Worm (Caenorhabditis elegans): ENCODE data around the gene prp-39.

The prp-39 gene

DNA sequence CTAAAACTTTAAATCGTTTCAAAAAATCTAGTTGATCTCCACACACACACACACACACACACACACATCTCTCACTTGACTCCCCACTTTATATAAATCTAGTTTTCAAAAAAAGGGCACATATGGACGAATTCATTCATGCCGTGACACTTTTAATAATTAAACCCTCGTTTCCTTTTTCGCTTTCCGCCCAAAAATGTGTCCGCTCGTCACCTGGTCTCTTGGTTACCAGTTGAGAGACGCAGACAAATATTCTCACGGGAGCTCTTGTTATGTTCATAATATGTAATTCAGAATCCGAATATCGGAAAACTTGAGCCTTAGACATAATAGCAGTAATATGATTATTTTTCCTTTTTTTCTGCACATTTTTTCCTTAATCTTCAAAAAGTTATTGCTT, 30.5 kb downstream of the prp-39 start:
- TF ChIP-seq F13H6.1 (tag; optimal IDR thresholded peaks at IDR 0.05) (no peak), sdc-2 (tag; optimal IDR thresholded peaks at IDR 0.05) (no peak), hlh-30 (tag; optimal IDR thresholded peaks at IDR 0.05; ENCODE audit: insufficient read depth) (peak; percentile 19)

ce11 chrV:5647359-5647758, 35.1 kb downstream of the prp-39 start, which contains the start of gene C14C11.4:
Gene C14C11.4 (plus strand): TSS chrV:5647610.
- no peak for TF ChIP-seq ceh-19 (GFP tag; optimal IDR thresholded peaks at IDR 0.05)
- no peak for TF ChIP-seq sdc-2 (tag; optimal IDR thresholded peaks at IDR 0.05)
- no peak for TF ChIP-seq pha-4 (tag; optimal IDR thresholded peaks at IDR 0.05)
- no peak for TF ChIP-seq pha-2 (tag; optimal IDR thresholded peaks at IDR 0.05)
- no peak for TF ChIP-seq eyg-1 (tag; optimal IDR thresholded peaks at IDR 0.05)
- TF ChIP-seq dmd-4 (tag; optimal IDR thresholded peaks at IDR 0.05; ENCODE audit: borderline replicate concordance): no peak
- TF ChIP-seq fkh-6 (tag; optimal IDR thresholded peaks at IDR 0.05): no peak
- TF ChIP-seq hlh-30 (tag; optimal IDR thresholded peaks at IDR 0.05; ENCODE audit: insufficient read depth): no peak
- no peak for TF ChIP-seq ama-1 (optimal IDR thresholded peaks at IDR 0.05)
- TF ChIP-seq elt-4 (tag; optimal IDR thresholded peaks at IDR 0.05): no peak
- TF ChIP-seq ceh-18 (tag; optimal IDR thresholded peaks at IDR 0.05): no peak

DNA sequence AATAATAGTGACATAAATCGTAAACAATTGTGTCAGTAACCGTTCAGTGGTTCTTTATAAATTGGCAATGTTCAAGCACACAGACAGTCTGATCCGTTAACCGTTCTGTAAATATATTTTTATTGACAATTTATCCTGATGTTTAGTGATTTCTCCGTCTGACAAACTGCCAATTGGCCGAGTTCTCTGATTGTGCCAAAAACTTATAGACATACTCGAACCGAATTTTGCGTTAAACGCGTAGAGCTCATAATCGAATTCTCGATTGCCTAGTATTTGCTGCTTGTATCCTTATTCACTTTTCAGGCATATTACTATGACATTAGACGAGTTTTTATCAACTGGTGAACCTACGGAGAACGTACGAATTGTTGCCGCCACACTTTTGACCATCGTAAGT, 38.3 kb downstream of the prp-39 start, which contains the start of gene srx-117:
TSS of gene srx-117 (plus strand) at position 301 of the 400 bp plus-strand sequence.
- TF ChIP-seq nhr-232 (tag; optimal IDR thresholded peaks at IDR 0.05) (no peak), pag-3 (tag; optimal IDR thresholded peaks at IDR 0.05; ENCODE audit: borderline replicate concordance) (no peak), hlh-8 (tag; optimal IDR thresholded peaks at IDR 0.05) (no peak), sox-4 (tag; optimal IDR thresholded peaks at IDR 0.05) (no peak), pha-2 (tag; optimal IDR thresholded peaks at IDR 0.05) (no peak), fax-1 (tag; optimal IDR thresholded peaks at IDR 0.05) (no peak), ceh-24 (tag; optimal IDR thresholded peaks at IDR 0.05) (no peak), hlh-30 (tag; optimal IDR thresholded peaks at IDR 0.05; ENCODE audit: insufficient read depth) (no peak), ceh-2 (tag; optimal IDR thresholded peaks at IDR 0.05) (no peak), elt-4 (tag; optimal IDR thresholded peaks at IDR 0.05) (no peak), unc-3 (GFP tag; conservative IDR thresholded peaks at IDR 0.05) (no peak), unc-3 (tag; optimal IDR thresholded peaks at IDR 0.05) (no peak), ceh-22 (tag; optimal IDR thresholded peaks at IDR 0.05) (no peak)

- TF ChIP-seq nfya-1 (tag; optimal IDR thresholded peaks at IDR 0.05) (no peak), ztf-16 (tag; optimal IDR thresholded peaks at IDR 0.05) (no peak), mec-3 (tag; optimal IDR thresholded peaks at IDR 0.05; ENCODE audit: borderline replicate concordance) (no peak), elt-2 (tag; optimal IDR thresholded peaks at IDR 0.05) (peak; percentile 39), ceh-19 (GFP tag; optimal IDR thresholded peaks at IDR 0.05) (no peak), ceh-14 (tag; optimal IDR thresholded peaks at IDR 0.05) (no peak)
Observed at ce11 chrV:5634445-5634844, 48.0 kb downstream of the prp-39 start.

DNA sequence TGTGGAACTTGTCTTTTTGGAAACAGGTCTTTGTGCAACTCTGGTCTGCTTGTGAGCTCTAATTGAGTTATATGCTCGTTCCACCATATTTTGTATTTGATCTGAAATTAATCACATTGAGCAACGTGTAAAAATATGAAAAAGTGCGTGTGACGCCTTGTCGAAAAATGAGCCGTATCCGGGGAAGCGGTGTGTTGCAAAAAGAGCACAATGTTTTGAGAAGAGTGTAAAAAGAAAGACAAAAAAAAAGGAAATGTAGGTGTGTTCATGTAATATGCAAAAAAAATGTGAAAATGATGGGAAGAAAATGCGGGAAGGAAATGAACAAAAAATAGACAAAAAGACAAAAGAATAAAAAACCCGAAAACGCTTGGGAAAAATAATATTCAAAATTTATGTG, 51.6 kb downstream of the prp-39 start, which contains the start of gene acy-4:
TSS of gene acy-4 (minus strand) at position 101 of the 400 bp plus-strand sequence.
- TF ChIP-seq pros-1 (tag; optimal IDR thresholded peaks at IDR 0.05) (no peak), ceh-6 (GFP tag; optimal IDR thresholded peaks at IDR 0.05) (no peak), eyg-1 (tag; optimal IDR thresholded peaks at IDR 0.05) (no peak), madf-2 (tag; optimal IDR thresholded peaks at IDR 0.05) (no peak), elt-4 (tag; optimal IDR thresholded peaks at IDR 0.05) (no peak), K09A11.1 (tag; optimal IDR thresholded peaks at IDR 0.05; ENCODE audit: insufficient read depth) (no peak), tbx-2 (tag; optimal IDR thresholded peaks at IDR 0.05) (no peak), ceh-9 (tag; optimal IDR thresholded peaks at IDR 0.05) (no peak), K02D7.2 (tag; optimal IDR thresholded peaks at IDR 0.05) (no peak), pqm-1 (tag; optimal IDR thresholded peaks at IDR 0.05) (no peak), ttx-3 (tag; optimal IDR thresholded peaks at IDR 0.05) (no peak), F13H6.1 (tag; optimal IDR thresholded peaks at IDR 0.05) (no peak), ceh-19 (GFP tag; optimal IDR thresholded peaks at IDR 0.05) (no peak), unc-3 (GFP tag; conservative IDR thresholded peaks at IDR 0.05) (no peak), unc-3 (tag; optimal IDR thresholded peaks at IDR 0.05) (no peak), ceh-30 (tag; optimal IDR thresholded peaks at IDR 0.05) (no peak)
